Worm (Caenorhabditis elegans) whole organism, L1 larva: ENCODE data around the gene sql-1.

Experiments used
- ama-1 ChIP-seq: fragments of 150-350 bp; optimal IDR thresholded peaks from 2 replicates; lab custom pipeline; 2014
- blmp-1 ChIP-seq: fragments of 150-350 bp; optimal IDR thresholded peaks from 2 replicates; lab custom pipeline; 2014; ENCODE audit warnings: missing biosample characterization, missing genetic modification characterization
- egl-27 ChIP-seq, 2 experiments: fragments of 150-350 bp in 1 of 2; sonication (generic microtip); optimal IDR thresholded peaks; 3 replicates each; lab custom pipeline; 2017 to 2018; ENCODE audit warnings: missing biosample characterization in 2 of 2, missing genetic modification characterization in 2 of 2, missing genetic modification reagents in 2 of 2
- fos-1 ChIP-seq: fragments of 150-350 bp; optimal IDR thresholded peaks from 2 replicates; lab custom pipeline; 2014; ENCODE audit warnings: missing biosample characterization, missing genetic modification characterization
- lin-15B ChIP-seq: fragments of 150-350 bp; sonication (generic microtip); optimal IDR thresholded peaks from 3 replicates; lab custom pipeline; 2014; ENCODE audit warnings: missing biosample characterization, missing genetic modification characterization
- lsy-2 ChIP-seq, 2 experiments: fragments of 150-350 bp; optimal IDR thresholded peaks; 2 replicates each; lab custom pipeline; 2014; ENCODE audit warnings: missing biosample characterization in 2 of 2, missing genetic modification characterization in 2 of 2
- nhr-11 ChIP-seq: fragments of 150-350 bp; optimal IDR thresholded peaks from 2 replicates; lab custom pipeline; 2014; ENCODE audit warnings: missing biosample characterization, missing genetic modification characterization
- nhr-237 ChIP-seq: fragments of 150-350 bp; optimal IDR thresholded peaks from 2 replicates; lab custom pipeline; 2014; ENCODE audit warnings: missing biosample characterization, missing genetic modification characterization
- nhr-28 ChIP-seq: fragments of 150-350 bp; optimal IDR thresholded peaks from 2 replicates; lab custom pipeline; 2014; ENCODE audit warnings: missing biosample characterization, missing genetic modification characterization
- nhr-90 ChIP-seq: sonication (generic microtip); optimal IDR thresholded peaks from 2 replicates; lab custom pipeline; 2016; ENCODE audit warnings: mild to moderate bottlenecking, missing genetic modification characterization, missing compliant biosample characterization; ENCODE audit not compliant: poor library complexity
- snpc-4 ChIP-seq: fragments of 150-350 bp; optimal IDR thresholded peaks from 2 replicates; lab custom pipeline; 2014; ENCODE audit warnings: missing biosample characterization, missing genetic modification characterization
- zip-4 ChIP-seq: fragments of 200-800 bp; sonication (Bioruptor generic); optimal IDR thresholded peaks from 2 replicates; lab custom pipeline; 2018; ENCODE audit warnings: mild to moderate bottlenecking, missing genetic modification characterization, moderate library complexity, missing compliant biosample characterization
- ztf-11 ChIP-seq, 2 experiments: sonication (generic microtip); optimal IDR thresholded peaks; 2 replicates each; lab custom pipeline; 2016 to 2017; ENCODE audit warnings: missing genetic modification characterization in 2 of 2, missing biosample characterization in 1 of 2, missing compliant biosample characterization in 1 of 2

ce11 chrIII:12556104-12556503 lies 56.7 kb downstream of the sql-1 start:
- peak; percentile 62 to 68 for TF ChIP-seq lsy-2 (tag; optimal IDR thresholded peaks at IDR 0.05; lab: Kevin White, UChicago)
- TF ChIP-seq lin-15B (tag; lab: Kevin White, UChicago): no peak
- no peak for TF ChIP-seq egl-27 (tag; optimal IDR thresholded peaks at IDR 0.05; lab: Kevin White, UChicago)
- TF ChIP-seq ama-1: no peak
- no peak for TF ChIP-seq nhr-28 (tag; lab: Kevin White, UChicago)
- TF ChIP-seq ztf-11 (tag; optimal IDR thresholded peaks at IDR 0.05; lab: Kevin White, UChicago): no peak
- no peak for TF ChIP-seq fos-1 (tag; lab: Kevin White, UChicago)
- TF ChIP-seq snpc-4 (tag; lab: Kevin White, UChicago): no peak
- no peak for TF ChIP-seq nhr-90
- TF ChIP-seq zip-4 (GFP tag; lab: Kevin White, UChicago): no peak
- no peak for TF ChIP-seq nhr-237 (tag; lab: Kevin White, UChicago)
- peak; percentile 6 for TF ChIP-seq nhr-11 (tag; lab: Kevin White, UChicago)
- TF ChIP-seq blmp-1 (tag; lab: Kevin White, UChicago): no peak
